Fruit fly (Drosophila melanogaster) whole organism, embryonic: ENCODE data around the gene CG46427.

Source experiments
- Atf6 ChIP-seq: fragments of 200-800 bp; sonication (Bioruptor generic); IDR thresholded peaks from 2 replicates; pipeline ENCODE4 v1.3.6; 2022; ENCODE audit warnings: missing biosample characterization, missing genetic modification characterization
- CG10274 ChIP-seq: fragments of 200-800 bp; sonication (Bioruptor generic); optimal IDR thresholded peaks from 3 replicates; lab custom pipeline; 2017; ENCODE audit warnings: missing biosample characterization, mild to moderate bottlenecking, missing genetic modification characterization
- CG10543 ChIP-seq: fragments of 200-800 bp; sonication (Bioruptor generic); optimal IDR thresholded peaks from 3 replicates; lab custom pipeline; 2017; ENCODE audit warnings: missing biosample characterization, mild to moderate bottlenecking, missing genetic modification characterization, moderate library complexity
- CG13287 ChIP-seq: fragments of 200-800 bp; sonication (Bioruptor generic); IDR thresholded peaks from 2 replicates; pipeline ENCODE4 v1.3.6; 2022; ENCODE audit warnings: missing biosample characterization, missing genetic modification characterization; ENCODE audit not compliant: partially characterized antibody
- CG14667 ChIP-seq: fragments of 200-800 bp; sonication (Bioruptor generic); IDR thresholded peaks from 2 replicates; pipeline ENCODE4 v1.3.6; 2022; ENCODE audit warnings: missing biosample characterization, missing genetic modification characterization
- CG14965 ChIP-seq: fragments of 200-800 bp; sonication (Bioruptor generic); optimal IDR thresholded peaks from 2 replicates; lab custom pipeline; 2016; ENCODE audit warnings: missing biosample characterization, missing genetic modification characterization, borderline replicate concordance
- CG15011 ChIP-seq: fragments of 200-800 bp; sonication (Bioruptor generic); optimal IDR thresholded peaks from 3 replicates; lab custom pipeline; 2018; ENCODE audit warnings: missing biosample characterization, mild to moderate bottlenecking, missing genetic modification characterization
- CG15269 ChIP-seq: fragments of 200-800 bp; sonication (Bioruptor generic); optimal IDR thresholded peaks from 2 replicates; lab custom pipeline; 2018; ENCODE audit warnings: missing biosample characterization, mild to moderate bottlenecking, missing genetic modification characterization, moderate library complexity
- CG15514 ChIP-seq: fragments of 200-800 bp; sonication (Bioruptor generic); optimal IDR thresholded peaks from 3 replicates; lab custom pipeline; 2017; ENCODE audit warnings: missing biosample characterization, missing genetic modification characterization, mild to moderate bottlenecking, moderate library complexity, missing genetic modification reagents
- CG32767 ChIP-seq: fragments of 200-800 bp; sonication (Bioruptor generic); IDR thresholded peaks from 2 replicates; pipeline ENCODE4 v1.3.6; 2022; ENCODE audit warnings: missing biosample characterization, missing genetic modification characterization
- CG34376 ChIP-seq: fragments of 200-800 bp; sonication (Bioruptor generic); optimal IDR thresholded peaks from 2 replicates; lab custom pipeline; 2018; ENCODE audit warnings: missing biosample characterization, mild to moderate bottlenecking, missing genetic modification characterization
- CG3838 ChIP-seq: fragments of 200-800 bp; sonication (Bioruptor generic); optimal IDR thresholded peaks from 3 replicates; lab custom pipeline; 2016; ENCODE audit warnings: missing biosample characterization, missing genetic modification characterization
- CG3847 ChIP-seq: fragments of 200-800 bp; sonication (Bioruptor generic); IDR thresholded peaks from 2 replicates; pipeline ENCODE4 v1.3.6; 2022; ENCODE audit warnings: missing biosample characterization, missing genetic modification characterization
- CG5245 ChIP-seq: fragments of 200-800 bp; sonication (Bioruptor generic); optimal IDR thresholded peaks from 3 replicates; lab custom pipeline; 2016; ENCODE audit warnings: missing biosample characterization, missing genetic modification characterization
- CG6254 ChIP-seq: fragments of 200-800 bp; sonication (Bioruptor generic); optimal IDR thresholded peaks from 3 replicates; lab custom pipeline; 2017; ENCODE audit warnings: mild to moderate bottlenecking, missing biosample characterization, missing genetic modification reagents, missing genetic modification characterization
- CG6813 ChIP-seq: fragments of 200-800 bp; sonication (Bioruptor generic); optimal IDR thresholded peaks from 2 replicates; lab custom pipeline; 2017; ENCODE audit warnings: missing biosample characterization, missing genetic modification characterization, mild to moderate bottlenecking, moderate library complexity, missing genetic modification reagents
- CG8281 ChIP-seq: fragments of 200-800 bp; sonication (Bioruptor generic); optimal IDR thresholded peaks from 2 replicates; lab custom pipeline; 2018; ENCODE audit warnings: missing biosample characterization, mild to moderate bottlenecking, missing genetic modification characterization, moderate library complexity
- CG9817 ChIP-seq: fragments of 200-800 bp; sonication (Bioruptor generic); optimal IDR thresholded peaks from 2 replicates; lab custom pipeline; 2018; ENCODE audit warnings: missing biosample characterization, mild to moderate bottlenecking, missing genetic modification characterization, moderate library complexity
- D19A ChIP-seq: fragments of 200-800 bp; optimal IDR thresholded peaks from 3 replicates; lab custom pipeline; 2019; ENCODE audit warnings: missing biosample characterization, mild to moderate bottlenecking, missing genetic modification characterization, moderate library complexity
- Dll ChIP-seq: fragments of 200-800 bp; sonication (Bioruptor generic); IDR thresholded peaks from 4 replicates; pipeline ENCODE4 v1.3.6; 2022; ENCODE audit warnings: missing biosample characterization, missing genetic modification characterization; ENCODE audit not compliant: partially characterized antibody
- Doc3 ChIP-seq: fragments of 200-800 bp; sonication (Bioruptor generic); IDR thresholded peaks from 3 replicates; pipeline ENCODE4 v1.3.6; 2022; ENCODE audit warnings: missing biosample characterization, missing genetic modification characterization; ENCODE audit not compliant: partially characterized antibody
- Ets65A ChIP-seq: fragments of 200-800 bp; sonication (Bioruptor generic); peaks from one replicate; lab custom pipeline; 2016; ENCODE audit warnings: missing biosample characterization, missing genetic modification characterization
- HmgZ ChIP-seq: fragments of 200-800 bp; sonication (Bioruptor generic); optimal IDR thresholded peaks from 2 replicates; lab custom pipeline; 2018; ENCODE audit warnings: missing biosample characterization, mild to moderate bottlenecking, missing genetic modification characterization
- MTF-1 ChIP-seq: fragments of 200-800 bp; sonication (Bioruptor generic); optimal IDR thresholded peaks from 2 replicates; lab custom pipeline; 2018; ENCODE audit warnings: missing biosample characterization, mild to moderate bottlenecking, missing genetic modification characterization, borderline replicate concordance
- Pdp1 ChIP-seq, 2 experiments: fragments of 200-800 bp; sonication (Bioruptor generic); optimal IDR thresholded peaks; 3 replicates each; lab custom pipeline; 2016; ENCODE audit warnings: missing biosample characterization in 2 of 2, missing genetic modification characterization in 2 of 2, mild to moderate bottlenecking in 1 of 2, moderate library complexity in 1 of 2
- Sry-β ChIP-seq: fragments of 200-800 bp; sonication (Bioruptor generic); optimal IDR thresholded peaks from 2 replicates; lab custom pipeline; 2018; ENCODE audit warnings: missing biosample characterization, mild to moderate bottlenecking, missing genetic modification characterization, moderate library complexity
- Trl ChIP-seq, 3 experiments: fragments of >200 bp in 2 of 3; fragments of 200-800 bp in 1 of 3; sonication (Bioruptor generic) in 1 of 3; optimal IDR thresholded peaks; 2 replicates in 1 of 3; 3 replicates in 2 of 3; lab custom pipeline; 2016 to 2017; ENCODE audit warnings: missing biosample characterization in 1 of 3, missing genetic modification characterization in 1 of 3
- amos ChIP-seq: fragments of 200-800 bp; sonication (Bioruptor generic); IDR thresholded peaks from 2 replicates; pipeline ENCODE4 v1.3.6; 2022; ENCODE audit warnings: missing biosample characterization, missing genetic modification characterization; ENCODE audit not compliant: partially characterized antibody
- bab2 ChIP-seq: fragments of 200-800 bp; sonication (Bioruptor generic); optimal IDR thresholded peaks from 2 replicates; lab custom pipeline; 2016; ENCODE audit warnings: missing biosample characterization, missing genetic modification characterization
- bowl ChIP-seq: fragments of 200-800 bp; sonication (Bioruptor generic); IDR thresholded peaks from 2 replicates; pipeline ENCODE4 v1.3.6; 2022; ENCODE audit warnings: missing biosample characterization, missing genetic modification characterization
- cg ChIP-seq: fragments of 200-800 bp; sonication (Bioruptor generic); optimal IDR thresholded peaks from 3 replicates; lab custom pipeline; 2019; ENCODE audit warnings: missing biosample characterization, mild to moderate bottlenecking, missing genetic modification characterization, moderate library complexity
- chinmo ChIP-seq: fragments of 200-800 bp; sonication (Bioruptor generic); IDR thresholded peaks from 4 replicates; pipeline ENCODE4 v1.3.6; 2022; ENCODE audit warnings: missing biosample characterization, missing genetic modification characterization; ENCODE audit not compliant: partially characterized antibody
- cwo ChIP-seq: fragments of 200-800 bp; sonication (Bioruptor generic); optimal IDR thresholded peaks from 3 replicates; lab custom pipeline; 2017; ENCODE audit warnings: missing biosample characterization, missing genetic modification characterization, mild to moderate bottlenecking, moderate library complexity, missing genetic modification reagents
- dan ChIP-seq: fragments of 200-800 bp; sonication (Bioruptor generic); IDR thresholded peaks from 2 replicates; pipeline ENCODE4 v1.3.6; 2022; ENCODE audit warnings: missing biosample characterization, missing genetic modification characterization
- danr ChIP-seq: fragments of 200-800 bp; sonication (Bioruptor generic); IDR thresholded peaks from 2 replicates; pipeline ENCODE4 v1.3.6; 2022; ENCODE audit warnings: missing biosample characterization, missing genetic modification characterization
- disco-r ChIP-seq: fragments of 200-800 bp; sonication (Bioruptor generic); optimal IDR thresholded peaks from 2 replicates; lab custom pipeline; 2016; ENCODE audit warnings: missing biosample characterization, missing genetic modification characterization
- exex ChIP-seq: fragments of 200-800 bp; sonication (Bioruptor generic); optimal IDR thresholded peaks from 4 replicates; lab custom pipeline; 2018; ENCODE audit warnings: missing biosample characterization, mild to moderate bottlenecking, missing genetic modification characterization, moderate library complexity
- gro ChIP-seq: fragments of 200-800 bp; sonication (Bioruptor generic); optimal IDR thresholded peaks from 2 replicates; lab custom pipeline; 2016; ENCODE audit warnings: missing biosample characterization, missing genetic modification characterization
- jumu ChIP-seq: fragments of 200-800 bp; sonication (Bioruptor generic); optimal IDR thresholded peaks from 3 replicates; lab custom pipeline; 2016; ENCODE audit warnings: missing biosample characterization, missing genetic modification characterization
- kah ChIP-seq: fragments of 200-800 bp; sonication (Bioruptor generic); optimal IDR thresholded peaks from 2 replicates; lab custom pipeline; 2018; ENCODE audit warnings: missing biosample characterization, mild to moderate bottlenecking, missing genetic modification characterization
- lab ChIP-seq: fragments of 200-800 bp; sonication (Bioruptor generic); optimal IDR thresholded peaks from 3 replicates; lab custom pipeline; 2017; ENCODE audit warnings: missing biosample characterization, missing genetic modification characterization, mild to moderate bottlenecking, moderate library complexity, missing genetic modification reagents
- mirr ChIP-seq: fragments of 200-800 bp; sonication (Bioruptor generic); optimal IDR thresholded peaks from 3 replicates; lab custom pipeline; 2018; ENCODE audit warnings: missing biosample characterization, mild to moderate bottlenecking, missing genetic modification characterization
- ranshi ChIP-seq: fragments of 200-800 bp; sonication (Bioruptor generic); IDR thresholded peaks from 2 replicates; pipeline ENCODE4 v1.3.6; 2022; ENCODE audit warnings: missing biosample characterization, missing genetic modification characterization
- row ChIP-seq: fragments of 200-800 bp; sonication (Bioruptor generic); IDR thresholded peaks from 3 replicates; pipeline ENCODE4 v1.3.6; 2022; ENCODE audit warnings: missing biosample characterization, missing genetic modification characterization
- salm ChIP-seq: fragments of 200-800 bp; sonication (Bioruptor generic); optimal IDR thresholded peaks from 2 replicates; lab custom pipeline; 2018; ENCODE audit warnings: missing biosample characterization, mild to moderate bottlenecking, missing genetic modification characterization
- sisA ChIP-seq: fragments of 200-800 bp; sonication (Bioruptor generic); IDR thresholded peaks from 2 replicates; pipeline ENCODE4 v1.3.6; 2022; ENCODE audit warnings: missing biosample characterization, missing genetic modification characterization
- sqz ChIP-seq: fragments of 200-800 bp; sonication (Bioruptor generic); optimal IDR thresholded peaks from 3 replicates; lab custom pipeline; 2018; ENCODE audit warnings: missing biosample characterization, mild to moderate bottlenecking, missing genetic modification characterization
- z ChIP-seq: fragments of 200-800 bp; sonication (Bioruptor generic); IDR thresholded peaks from 3 replicates; pipeline ENCODE4 v1.3.6; 2022; ENCODE audit warnings: missing biosample characterization, missing genetic modification characterization

Gene CG46427

dm6 chr3R:12398620-12399247 lies 40.2 kb downstream of the CG46427 start, which contains the start of gene Cyp9f3 (continued):
- TF ChIP-seq sqz (GFP tag; lab: Kevin White, UChicago) (no peak), CG14667 (GFP tag; lab: Robert Waterston, UW) (no peak), lab (GFP tag; lab: Kevin White, UChicago) (peak; percentile 25), chinmo (GFP tag; lab: Robert Waterston, UW) (0 out of 4 replicates have a peak, but pooled peaks have one; percentile 43), CG6254 (GFP tag; lab: Kevin White, UChicago) (no peak), CG10274 (GFP tag; lab: Kevin White, UChicago) (peak; percentile 63), CG34376 (peak; percentile 96), amos (peak; percentile 33; the same call in 1 of the 2 replicates), CG15514 (GFP tag; lab: Kevin White, UChicago) (peak; percentile 3), ranshi (GFP tag; lab: Robert Waterston, UW) (no peak), CG3838 (GFP tag; lab: Kevin White, UChicago) (peak; percentile 10), HmgZ (tag; lab: Kevin White, UChicago) (peak; percentile 13), MTF-1 (GFP tag; lab: Kevin White, UChicago) (peak; percentile 22), CG15269 (tag; lab: Kevin White, UChicago) (no peak), Pdp1 (GFP tag; optimal IDR thresholded peaks at IDR 0.05; lab: Kevin White, UChicago) (peak in 1 of 2 experiments; percentile 17), CG10543 (peak; percentile 79), gro (GFP tag; lab: Kevin White, UChicago) (peak; percentile 14), z (peak; percentile 88), sisA (GFP tag; lab: Robert Waterston, UW) (no peak), cg (GFP tag; lab: Kevin White, UChicago) (peak; percentile 40), Ets65A (GFP tag; lab: Kevin White, UChicago) (peak; percentile 50), dan (no peak), salm (tag; lab: Kevin White, UChicago) (no peak), Atf6 (GFP tag; lab: Robert Waterston, UW) (0 out of 2 replicates have a peak, but pooled peaks have one; percentile 7), Dll (GFP tag; lab: Robert Waterston, UW) (no peak), CG32767 (GFP tag; lab: Robert Waterston, UW) (0 out of 2 replicates have a peak, but pooled peaks have one; percentile 9), CG13287 (GFP tag; lab: Robert Waterston, UW) (peak; percentile 25; the same call in 1 of the 2 replicates), CG8281 (tag; lab: Kevin White, UChicago) (peak; percentile 8)

dm6 chr3R:12398054-12398453 lies 40.9 kb downstream of the CG46427 start:
- TF ChIP-seq mirr (GFP tag; lab: Kevin White, UChicago) (peak; percentile 67), Trl (optimal IDR thresholded peaks at IDR 0.05; lab: Kevin White, UChicago) (no peak), Trl (GFP tag; optimal IDR thresholded peaks at IDR 0.05; lab: Kevin White, UChicago) (no peak), bab2 (no peak), CG32767 (GFP tag; lab: Robert Waterston, UW) (no peak), CG3847 (no peak), D19A (tag; lab: Kevin White, UChicago) (peak; percentile 17), CG15011 (GFP tag; lab: Kevin White, UChicago) (no peak), bowl (GFP tag; lab: Robert Waterston, UW) (no peak), Sry-β (no peak), CG6813 (GFP tag; lab: Kevin White, UChicago) (peak; percentile 0), cwo (GFP tag; lab: Kevin White, UChicago) (no peak), CG14965 (GFP tag; lab: Kevin White, UChicago) (no peak), disco-r (GFP tag; lab: Kevin White, UChicago) (no peak), jumu (GFP tag; lab: Kevin White, UChicago) (no peak), Doc3 (no peak), kah (GFP tag; lab: Kevin White, UChicago) (no peak), row (GFP tag; lab: Robert Waterston, UW) (no peak), CG9817 (tag; lab: Kevin White, UChicago) (no peak), CG5245 (GFP tag; lab: Kevin White, UChicago) (no peak), exex (peak; percentile 86), danr (GFP tag; lab: Robert Waterston, UW) (no peak), HmgZ (tag; lab: Kevin White, UChicago) (no peak)
